Worm (Caenorhabditis elegans): ENCODE results near the gene T10D4.6.

DNA sequence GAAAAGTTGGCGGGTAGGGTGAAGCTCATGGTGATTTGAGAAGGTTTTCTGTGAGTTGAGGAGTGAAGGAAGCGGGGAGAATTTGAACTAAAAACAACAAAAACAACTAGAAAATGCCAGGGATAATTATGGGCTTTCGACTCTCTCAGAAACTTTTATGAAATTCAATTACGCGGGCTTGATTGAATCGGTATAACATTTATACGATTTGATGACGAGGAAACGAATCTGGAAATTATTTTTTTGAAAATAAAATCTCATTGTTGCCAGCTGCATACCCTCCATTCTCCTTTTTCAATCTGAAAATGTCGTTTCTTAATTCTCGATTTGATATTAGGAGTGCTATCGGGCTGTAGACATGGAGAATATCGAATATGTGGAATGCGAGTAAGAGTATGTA lies 27.9 kb upstream of the T10D4.6 start, which contains the start of gene srg-21:
- TF ChIP-seq nhr-77 (tag; optimal IDR thresholded peaks at IDR 0.05): no peak
- no peak for TF ChIP-seq lin-15B (tag; optimal IDR thresholded peaks at IDR 0.05)
- no peak for TF ChIP-seq elt-3 (tag; optimal IDR thresholded peaks at IDR 0.05)
- no peak for TF ChIP-seq zag-1 (tag; optimal IDR thresholded peaks at IDR 0.05)
- TF ChIP-seq nhr-11 (tag; optimal IDR thresholded peaks at IDR 0.05): no peak
- no peak for TF ChIP-seq ceh-28 (tag; optimal IDR thresholded peaks at IDR 0.05)
- TF ChIP-seq nhr-25 (tag; optimal IDR thresholded peaks at IDR 0.05): no peak
- no peak for TF ChIP-seq tbx-2 (tag; optimal IDR thresholded peaks at IDR 0.05)
- no peak for TF ChIP-seq sea-2 (GFP tag; optimal IDR thresholded peaks at IDR 0.05)
- no peak for TF ChIP-seq ceh-16 (tag; optimal IDR thresholded peaks at IDR 0.05)
